Worm (Caenorhabditis elegans): ENCODE data around the gene srbc-63.
A peak's percentile ranks its signal among the peaks of the same experiment; 100 is the strongest.

The srbc-63 gene

DNA sequence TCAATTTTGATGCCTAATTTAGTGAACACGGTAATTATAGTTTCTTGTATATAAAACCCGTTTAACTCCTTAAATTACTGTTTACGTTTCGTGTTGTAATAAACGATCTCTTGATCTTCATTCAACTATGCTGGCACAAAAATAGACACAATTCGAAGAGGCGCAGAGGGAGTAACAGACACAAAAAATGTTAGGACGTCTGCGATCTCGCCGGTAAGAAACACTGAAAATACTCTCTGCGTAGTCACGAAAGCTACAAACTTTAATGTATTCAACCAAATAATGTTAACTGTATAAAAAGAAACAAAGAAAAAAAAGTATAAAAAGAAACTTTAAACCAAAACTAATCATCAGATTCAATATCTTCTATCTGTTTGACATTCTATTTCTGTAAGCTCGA is 31.7 kb downstream of the srbc-63 start, which contains the start of gene dhs-23:
TSS of gene dhs-23 (plus strand) at position 363 of the 400 bp plus-strand sequence.
- TF ChIP-seq efl-1 (optimal IDR thresholded peaks at IDR 0.05) = no peak
- TF ChIP-seq efl-1 (GFP tag; optimal IDR thresholded peaks at IDR 0.05 in 1 of 2) = peak in 1 of 2 experiments; percentile 29
- peak; percentile 54 for TF ChIP-seq nhr-20 (tag; optimal IDR thresholded peaks at IDR 0.05)
- TF ChIP-seq zag-1 (tag; optimal IDR thresholded peaks at IDR 0.05) = no peak

DNA sequence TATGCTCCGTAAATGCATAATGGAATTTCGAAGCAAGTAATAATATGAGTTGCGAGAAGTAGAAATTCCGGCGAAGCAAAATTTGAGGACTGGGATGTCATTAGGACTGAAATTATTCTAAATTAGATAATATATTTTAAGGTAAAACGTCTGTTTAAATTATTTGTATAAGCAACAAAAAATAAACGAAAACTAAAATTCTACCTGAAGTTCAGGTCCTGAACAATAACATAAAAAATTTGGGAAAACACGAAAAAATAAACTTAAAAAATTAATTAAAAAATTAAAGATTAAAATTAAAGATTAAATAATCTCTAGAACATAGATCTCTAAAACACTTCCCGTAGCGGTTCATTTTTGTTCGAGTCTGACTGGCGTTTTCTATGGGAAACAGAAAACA is 32.7 kb downstream of the srbc-63 start, which contains the start of gene srh-251:
TSS of gene srh-251 (minus strand) at position 101 of the 400 bp plus-strand sequence.
- TF ChIP-seq nhr-12 (tag; optimal IDR thresholded peaks at IDR 0.05) (no peak), unc-130 (tag; optimal IDR thresholded peaks at IDR 0.05) (no peak), irx-1 (tag; optimal IDR thresholded peaks at IDR 0.05) (no peak), mef-2 (tag; optimal IDR thresholded peaks at IDR 0.05) (no peak), pax-3 (tag; optimal IDR thresholded peaks at IDR 0.05) (no peak), alr-1 (tag; optimal IDR thresholded peaks at IDR 0.05; ENCODE audit: borderline replicate concordance) (no peak), nhr-20 (tag; optimal IDR thresholded peaks at IDR 0.05) (no peak)

- TF ChIP-seq nhr-76 (tag; optimal IDR thresholded peaks at IDR 0.05) = no peak
- no peak for TF ChIP-seq unc-86 (tag; optimal IDR thresholded peaks at IDR 0.05)
- TF ChIP-seq C34B4.2 (tag; optimal IDR thresholded peaks at IDR 0.05) = no peak
- no peak for TF ChIP-seq nhr-84 (tag; optimal IDR thresholded peaks at IDR 0.05)
- TF ChIP-seq nhr-28 (tag; optimal IDR thresholded peaks at IDR 0.05) = no peak
- TF ChIP-seq unc-130 (tag; optimal IDR thresholded peaks at IDR 0.05) = no peak
- TF ChIP-seq nhr-20 (tag; optimal IDR thresholded peaks at IDR 0.05) = no peak
- no peak for TF ChIP-seq snu-23 (GFP tag; optimal IDR thresholded peaks at IDR 0.05)
- no peak for TF ChIP-seq efl-1 (optimal IDR thresholded peaks at IDR 0.05)
- TF ChIP-seq efl-1 (GFP tag; optimal IDR thresholded peaks at IDR 0.05 in 1 of 2) = no peak
These were observed 34.6 kb downstream of the srbc-63 start, which contains the start of gene srh-122 for ce11 chrV:15377903-15378302. Gene srh-122, minus strand, starts transcription at chrV:15378003.

DNA sequence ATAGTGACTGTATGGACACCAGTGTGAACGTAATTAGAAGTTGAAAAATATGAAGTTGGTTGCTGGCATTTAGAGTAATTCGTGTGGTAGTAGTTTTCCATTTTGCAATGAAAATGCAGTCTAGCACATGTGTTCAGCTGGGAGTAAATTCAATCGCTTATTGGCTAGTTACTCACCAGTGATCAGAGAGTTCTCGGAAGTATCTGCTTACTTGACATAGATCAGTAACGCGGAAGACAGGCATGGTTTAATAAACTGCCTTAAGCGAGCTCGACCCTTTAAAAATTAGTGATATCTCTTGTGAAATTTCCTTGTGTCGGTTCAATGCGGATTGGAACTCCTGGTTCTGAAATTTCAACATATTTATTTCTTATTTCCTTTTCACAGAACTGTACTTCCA is 36.3 kb downstream of the srbc-63 start, which contains the start of gene srh-52:
TSS of gene srh-52 (minus strand) at position 101 of the 400 bp plus-strand sequence.
- TF ChIP-seq isw-1 (GFP tag; IDR thresholded peaks at IDR 0.05) = no peak
- TF ChIP-seq nhr-47 (tag; optimal IDR thresholded peaks at IDR 0.05) = no peak
- TF ChIP-seq nhr-90 (tag; optimal IDR thresholded peaks at IDR 0.05; ENCODE audit: poor library complexity) = no peak

DNA sequence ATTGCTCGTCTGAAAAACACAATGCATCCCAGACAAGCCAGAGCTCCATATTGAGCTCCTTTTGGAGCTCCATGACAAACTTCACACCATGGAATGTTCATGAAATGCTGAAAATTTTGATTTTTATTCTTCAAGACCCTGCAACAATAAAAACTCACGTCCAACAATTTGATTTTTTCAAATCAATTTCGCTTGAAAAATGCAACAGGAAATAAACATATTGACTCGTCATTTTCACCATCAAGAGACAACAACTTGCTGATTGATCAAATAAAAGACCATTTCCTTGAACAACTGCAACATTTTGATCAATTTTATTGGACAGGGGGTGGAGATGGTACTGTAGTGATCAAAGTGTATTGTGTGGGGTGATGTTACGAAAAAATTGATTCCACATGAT is 42.8 kb downstream of the srbc-63 start, which contains the start of gene nhr-269:
TSS of gene nhr-269 (minus strand) at position 101 of the 400 bp plus-strand sequence.
- no peak for TF ChIP-seq hlh-4 (tag; optimal IDR thresholded peaks at IDR 0.05)
- TF ChIP-seq hpl-2 (GFP tag; optimal IDR thresholded peaks at IDR 0.05) = no peak
- no peak for TF ChIP-seq ets-5 (GFP tag; IDR thresholded peaks at IDR 0.05)
- TF ChIP-seq nhr-19 (GFP tag; conservative IDR thresholded peaks at IDR 0.05) = no peak
- TF ChIP-seq ztf-4 (tag; optimal IDR thresholded peaks at IDR 0.05) = no peak
- TF ChIP-seq nhr-47 (tag; optimal IDR thresholded peaks at IDR 0.05) = no peak
- no peak for TF ChIP-seq pqm-1 (tag; optimal IDR thresholded peaks at IDR 0.05)
- TF ChIP-seq unc-130 (tag; optimal IDR thresholded peaks at IDR 0.05) = no peak
- TF ChIP-seq sup-37 (GFP tag; optimal IDR thresholded peaks at IDR 0.05) = no peak
- TF ChIP-seq unc-86 (tag; optimal IDR thresholded peaks at IDR 0.05) = no peak

- TF ChIP-seq elt-2 (tag; optimal IDR thresholded peaks at IDR 0.05) = no peak
- TF ChIP-seq nhr-77 (tag; optimal IDR thresholded peaks at IDR 0.05) = no peak
- no peak for TF ChIP-seq C16A3.4 (tag; optimal IDR thresholded peaks at IDR 0.05)
- TF ChIP-seq snu-23 (GFP tag; optimal IDR thresholded peaks at IDR 0.05) = no peak
- no peak for TF ChIP-seq efl-1 (optimal IDR thresholded peaks at IDR 0.05)
- TF ChIP-seq efl-1 (GFP tag; optimal IDR thresholded peaks at IDR 0.05 in 1 of 2) = no peak
These were observed 44.8 kb downstream of the srbc-63 start for ce11 chrV:15367770-15368169.
